Worm (Caenorhabditis elegans): Measurements from ENCODE around the gene mcm-2.

Gene mcm-2

DNA sequence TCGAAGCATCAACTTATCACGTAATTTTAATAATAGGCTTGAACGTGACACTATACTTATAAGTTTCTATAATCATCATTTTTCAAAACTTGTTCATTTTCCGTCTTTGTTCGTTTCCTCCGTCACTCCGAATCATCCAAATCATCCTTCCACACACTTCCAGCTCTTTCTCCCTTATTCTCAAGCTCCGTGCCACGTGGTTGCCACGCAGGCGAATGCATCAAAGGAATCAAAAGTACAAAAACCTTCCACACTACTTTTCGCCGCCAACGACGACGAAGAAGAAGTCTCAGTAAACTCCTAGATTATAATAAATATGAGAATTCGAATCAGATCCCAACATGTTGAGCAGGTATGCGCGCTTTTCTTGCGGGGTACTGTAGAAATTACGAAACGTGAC, 47.7 kb upstream of the mcm-2 start:
- TF ChIP-seq ama-1 (optimal IDR thresholded peaks at IDR 0.05) = peak; percentile 70
- no peak for TF ChIP-seq ceh-28 (tag; optimal IDR thresholded peaks at IDR 0.05)
- no peak for TF ChIP-seq ztf-4 (tag; optimal IDR thresholded peaks at IDR 0.05)
- no peak for TF ChIP-seq nfya-1 (tag; optimal IDR thresholded peaks at IDR 0.05; ENCODE audit: insufficient read depth)
- no peak for TF ChIP-seq nhr-237 (tag; optimal IDR thresholded peaks at IDR 0.05)
- TF ChIP-seq ceh-82 (tag; optimal IDR thresholded peaks at IDR 0.05) = no peak

DNA sequence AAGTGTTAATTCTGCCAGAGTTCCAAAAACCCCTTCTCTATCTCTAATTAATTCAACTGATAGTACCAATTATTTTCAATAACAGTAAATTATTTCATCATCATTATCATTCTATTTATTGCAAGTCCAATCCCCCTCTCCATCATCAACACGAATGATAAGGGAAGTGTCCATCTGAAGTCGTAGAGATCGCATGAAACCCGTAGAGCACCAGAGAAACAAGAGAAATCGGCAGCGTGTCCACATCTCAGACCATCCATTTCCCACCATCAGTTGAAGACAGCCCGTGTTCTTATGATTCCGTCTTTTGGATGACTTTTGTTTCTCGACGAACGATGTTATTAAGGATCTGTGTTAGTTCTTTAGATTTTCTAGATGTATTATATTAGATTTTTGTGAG, 47.1 kb upstream of the mcm-2 start:
- TF ChIP-seq nhr-23 (tag; optimal IDR thresholded peaks at IDR 0.05) (peak; percentile 70), pqm-1 (tag; optimal IDR thresholded peaks at IDR 0.05) (no peak), elt-3 (tag; optimal IDR thresholded peaks at IDR 0.05) (peak in 2 of 3 experiments; percentile 40 to 85), nhr-43 (tag; optimal IDR thresholded peaks at IDR 0.05; ENCODE audit: poor library complexity, severe bottlenecking) (peak; percentile 33)

DNA sequence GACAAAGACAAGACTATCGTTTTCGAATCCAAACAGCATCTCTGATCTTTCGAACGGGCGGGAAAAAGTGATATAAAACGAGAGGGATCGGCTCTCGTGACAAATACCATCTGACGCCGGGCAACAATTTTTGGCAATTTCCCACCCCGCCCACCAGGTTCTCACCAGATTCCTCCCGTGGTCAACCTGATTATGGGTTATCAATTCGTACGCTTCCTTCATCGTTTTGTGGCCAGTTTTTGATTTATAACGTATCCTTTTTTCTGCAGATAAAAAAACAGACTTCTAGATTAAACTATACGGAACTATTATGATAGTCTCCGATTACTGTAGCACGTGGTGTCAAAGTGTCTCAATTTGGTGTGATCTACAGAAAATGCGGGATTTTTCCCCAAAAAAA, 46.5 kb upstream of the mcm-2 start:
- peak; percentile 46 for TF ChIP-seq jun-1 (tag; optimal IDR thresholded peaks at IDR 0.05)
- TF ChIP-seq ama-1 (optimal IDR thresholded peaks at IDR 0.05) = peak; percentile 15
- no peak for TF ChIP-seq ceh-9 (tag; optimal IDR thresholded peaks at IDR 0.05)
- TF ChIP-seq nhr-43 (tag; optimal IDR thresholded peaks at IDR 0.05; ENCODE audit: poor library complexity, severe bottlenecking) = peak; percentile 82
- TF ChIP-seq nhr-28 (tag; optimal IDR thresholded peaks at IDR 0.05) = no peak

ce11 chrII:12052136-12052535, 45.7 kb upstream of the mcm-2 start:
- TF ChIP-seq skn-1 (tag; optimal IDR thresholded peaks at IDR 0.05) = no peak
- peak; percentile 83 for TF ChIP-seq pqm-1 (tag; optimal IDR thresholded peaks at IDR 0.05)
- peak; percentile 35 for TF ChIP-seq pha-4 (tag; optimal IDR thresholded peaks at IDR 0.05)
- peak; percentile 33 for TF ChIP-seq nfya-1 (tag; optimal IDR thresholded peaks at IDR 0.05; ENCODE audit: insufficient read depth)
- peak; percentile 80 for TF ChIP-seq elt-2 (tag; optimal IDR thresholded peaks at IDR 0.05)

DNA sequence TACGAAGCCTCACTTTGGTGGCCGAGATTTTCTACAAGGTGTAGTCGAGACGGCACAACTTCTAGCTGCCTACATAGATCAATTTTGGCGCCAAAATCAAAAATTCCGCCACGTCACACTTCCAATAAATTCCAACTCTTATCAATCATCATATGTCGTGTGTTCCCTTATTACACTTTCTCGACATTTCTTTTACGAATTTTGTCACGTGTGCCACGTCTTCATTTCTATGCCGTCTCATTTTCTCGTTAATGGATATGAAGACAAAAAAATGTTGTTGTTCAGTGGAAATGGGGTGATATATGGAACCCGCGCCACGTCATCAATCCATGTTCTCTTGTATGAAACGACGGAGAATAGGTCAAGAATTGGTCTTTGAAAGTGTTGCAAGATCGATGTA, 45.2 kb upstream of the mcm-2 start:
- no peak for TF ChIP-seq jun-1 (tag; optimal IDR thresholded peaks at IDR 0.05)
- peak; percentile 6 for TF ChIP-seq ama-1 (optimal IDR thresholded peaks at IDR 0.05)
- TF ChIP-seq fos-1 (tag; optimal IDR thresholded peaks at IDR 0.05) = no peak
- TF ChIP-seq nhr-43 (tag; optimal IDR thresholded peaks at IDR 0.05; ENCODE audit: poor library complexity, severe bottlenecking) = peak; percentile 83
- TF ChIP-seq nhr-23 (tag; optimal IDR thresholded peaks at IDR 0.05) = peak; percentile 48
- peak; percentile 53 for TF ChIP-seq nhr-25 (tag; optimal IDR thresholded peaks at IDR 0.05)
- no peak for TF ChIP-seq lin-15B (tag; optimal IDR thresholded peaks at IDR 0.05)

DNA sequence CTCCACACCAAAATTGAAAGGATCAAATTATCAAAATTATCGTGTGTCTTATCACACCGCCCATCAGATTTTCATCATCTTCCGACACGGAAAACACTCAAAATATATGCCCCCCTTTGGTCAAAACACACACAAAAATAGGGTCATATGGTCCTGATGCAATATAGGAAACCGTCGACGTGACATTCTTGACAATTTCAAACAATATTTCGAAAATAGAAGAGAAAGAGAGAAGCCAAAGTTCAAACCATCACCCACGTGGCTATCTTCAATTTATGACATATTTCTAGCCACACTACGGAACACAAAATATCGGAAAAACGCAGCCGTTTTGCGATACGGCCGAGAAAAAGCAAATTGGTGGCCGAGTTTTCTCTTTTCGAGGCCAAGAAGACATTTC, 44.2 kb upstream of the mcm-2 start:
- TF ChIP-seq nhr-43 (tag; optimal IDR thresholded peaks at IDR 0.05; ENCODE audit: poor library complexity, severe bottlenecking) (peak; percentile 49), nhr-23 (tag; optimal IDR thresholded peaks at IDR 0.05) (peak; percentile 59), nhr-25 (tag; optimal IDR thresholded peaks at IDR 0.05) (peak; percentile 16), ceh-28 (tag; optimal IDR thresholded peaks at IDR 0.05) (no peak)

DNA sequence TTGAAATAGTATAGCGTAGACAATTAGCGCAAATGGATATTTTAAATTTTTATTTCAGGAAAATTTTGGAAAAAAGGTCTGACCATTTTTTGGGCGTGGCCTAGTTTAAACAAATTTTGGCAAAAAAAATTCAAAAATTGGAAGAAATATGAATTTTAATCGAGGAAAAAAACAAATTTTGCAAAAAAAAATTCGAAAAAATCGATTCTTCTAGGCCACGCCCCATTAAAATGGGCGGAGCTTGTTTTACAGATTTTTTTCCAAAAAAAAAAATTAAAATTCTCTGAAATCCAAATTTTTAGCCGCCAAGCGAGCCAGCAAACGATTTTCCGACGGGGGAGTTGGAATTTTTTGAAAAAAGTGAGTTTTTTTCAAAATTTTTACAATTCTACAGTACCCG, 42.9 kb upstream of the mcm-2 start, which contains the start of gene nadk-2:
nadk-2 (plus strand) TSS at position 301 of the 400 bp plus-strand sequence.
- TF ChIP-seq R02D3.7 (tag; optimal IDR thresholded peaks at IDR 0.05) (no peak), lsy-12 (tag; optimal IDR thresholded peaks at IDR 0.05) (no peak), pqm-1 (tag; optimal IDR thresholded peaks at IDR 0.05) (no peak), nhr-28 (tag; optimal IDR thresholded peaks at IDR 0.05) (no peak), daf-12 (tag; optimal IDR thresholded peaks at IDR 0.05) (no peak), mdl-1 (tag; optimal IDR thresholded peaks at IDR 0.05) (no peak), unc-39 (tag; optimal IDR thresholded peaks at IDR 0.05) (no peak), mml-1 (tag; optimal IDR thresholded peaks at IDR 0.05) (no peak), sea-2 (GFP tag; optimal IDR thresholded peaks at IDR 0.05) (no peak), nhr-23 (tag; optimal IDR thresholded peaks at IDR 0.05) (no peak)
